Worm (Caenorhabditis elegans) whole organism, late embryonic: Measurements from ENCODE around the gene T05H10.8.

Source experiments
- C08G9.2 ChIP-seq: sonication (generic microtip); optimal IDR thresholded peaks from 2 replicates; lab custom pipeline; 2016; ENCODE audit warnings: mild to moderate bottlenecking, missing genetic modification characterization, moderate library complexity, missing compliant biosample characterization
- F13H6.1 ChIP-seq: sonication (generic microtip); optimal IDR thresholded peaks from 2 replicates; lab custom pipeline; 2016; ENCODE audit warnings: missing genetic modification characterization, missing compliant biosample characterization
- Y22D7AL.16 ChIP-seq: sonication (generic microtip); optimal IDR thresholded peaks from 2 replicates; lab custom pipeline; 2016; ENCODE audit warnings: missing genetic modification characterization, missing compliant biosample characterization
- ceh-14 ChIP-seq: sonication (generic microtip); optimal IDR thresholded peaks from 2 replicates; lab custom pipeline; 2016; ENCODE audit warnings: missing genotype, missing genetic modification characterization, missing compliant biosample characterization
- ceh-18 ChIP-seq: sonication (generic microtip); optimal IDR thresholded peaks from 2 replicates; lab custom pipeline; 2016; ENCODE audit warnings: missing genetic modification characterization, missing compliant biosample characterization
- ceh-24 ChIP-seq: sonication (generic microtip); optimal IDR thresholded peaks from 2 replicates; lab custom pipeline; 2016; ENCODE audit warnings: mild to moderate bottlenecking, missing genetic modification characterization, missing compliant biosample characterization
- ceh-30 ChIP-seq: fragments of 150-350 bp; optimal IDR thresholded peaks from 2 replicates; lab custom pipeline; 2014; ENCODE audit warnings: missing biosample characterization, missing genetic modification characterization
- ceh-31 ChIP-seq: sonication (generic microtip); optimal IDR thresholded peaks from 2 replicates; lab custom pipeline; 2016; ENCODE audit warnings: missing genetic modification characterization, missing compliant biosample characterization
- ceh-45 ChIP-seq: fragments of 200-800 bp; sonication (Bioruptor generic); IDR thresholded peaks from 2 replicates; pipeline ENCODE4 v1.3.6; 2022; ENCODE audit warnings: missing genetic modification reagents, missing genetic modification characterization, missing compliant biosample characterization
- ceh-48 ChIP-seq: sonication (generic microtip); optimal IDR thresholded peaks from 2 replicates; lab custom pipeline; 2016; ENCODE audit warnings: missing genetic modification characterization, inconsistent platforms, missing compliant biosample characterization
- ceh-9 ChIP-seq: sonication (generic microtip); optimal IDR thresholded peaks from 2 replicates; lab custom pipeline; 2016; ENCODE audit warnings: mild to moderate bottlenecking, missing genetic modification characterization, inconsistent platforms, missing compliant biosample characterization
- dve-1 ChIP-seq: sonication (generic microtip); optimal IDR thresholded peaks from 2 replicates; lab custom pipeline; 2017; ENCODE audit warnings: antibody characterized with exemption, mild to moderate bottlenecking, missing genetic modification characterization, missing compliant biosample characterization
- elt-4 ChIP-seq: sonication (generic microtip); optimal IDR thresholded peaks from 2 replicates; lab custom pipeline; 2016; ENCODE audit warnings: missing genetic modification characterization, missing compliant biosample characterization
- hlh-15 ChIP-seq: sonication (generic microtip); optimal IDR thresholded peaks from 2 replicates; lab custom pipeline; 2016; ENCODE audit warnings: missing genetic modification characterization, missing compliant biosample characterization
- hlh-30 ChIP-seq: sonication (generic microtip); optimal IDR thresholded peaks from 2 replicates; lab custom pipeline; 2017; ENCODE audit warnings: antibody characterized with exemption, missing genetic modification characterization, missing compliant biosample characterization; ENCODE audit not compliant: insufficient read depth
- hlh-6 ChIP-seq: sonication (generic microtip); optimal IDR thresholded peaks from 2 replicates; lab custom pipeline; 2016; ENCODE audit warnings: missing genotype, missing genetic modification characterization, missing compliant biosample characterization
- hlh-8 ChIP-seq: sonication (generic microtip); optimal IDR thresholded peaks from 2 replicates; lab custom pipeline; 2016; ENCODE audit warnings: missing genotype, missing genetic modification characterization, missing compliant biosample characterization
- lin-11 ChIP-seq: fragments of 200-800 bp; sonication (Bioruptor generic); optimal IDR thresholded peaks from 2 replicates; lab custom pipeline; 2018; ENCODE audit warnings: mild to moderate bottlenecking, missing genetic modification characterization, missing compliant biosample characterization
- nhr-232 ChIP-seq: sonication (generic microtip); optimal IDR thresholded peaks from 2 replicates; lab custom pipeline; 2016; ENCODE audit warnings: missing genetic modification characterization, missing compliant biosample characterization
- pag-3 ChIP-seq: sonication (generic microtip); optimal IDR thresholded peaks from 2 replicates; lab custom pipeline; 2016; ENCODE audit warnings: missing compliant biosample characterization, missing genetic modification characterization, borderline replicate concordance
- pat-9 ChIP-seq: fragments of 200-800 bp; sonication (Bioruptor generic); optimal IDR thresholded peaks from 2 replicates; lab custom pipeline; 2018; ENCODE audit warnings: mild to moderate bottlenecking, missing genetic modification characterization, moderate library complexity, missing compliant biosample characterization
- pax-1 ChIP-seq: fragments of 150-350 bp; optimal IDR thresholded peaks from 2 replicates; lab custom pipeline; 2014; ENCODE audit warnings: missing biosample characterization, missing genetic modification characterization
- pha-2 ChIP-seq: sonication (generic microtip); optimal IDR thresholded peaks from 2 replicates; lab custom pipeline; 2017; ENCODE audit warnings: mild to moderate bottlenecking, missing genetic modification characterization, missing compliant biosample characterization
- pros-1 ChIP-seq: fragments of 150-350 bp; optimal IDR thresholded peaks from 2 replicates; lab custom pipeline; 2014; ENCODE audit warnings: missing biosample characterization, missing genetic modification reagents, missing genetic modification characterization
- rnt-1 ChIP-seq: sonication (generic microtip); optimal IDR thresholded peaks from 2 replicates; lab custom pipeline; 2016; ENCODE audit warnings: missing genetic modification characterization, missing compliant biosample characterization
- syd-9 ChIP-seq: sonication (generic microtip); optimal IDR thresholded peaks from 2 replicates; lab custom pipeline; 2016; ENCODE audit warnings: mild to moderate bottlenecking, missing genetic modification characterization, moderate library complexity, missing compliant biosample characterization
- tbx-7 ChIP-seq: sonication (generic microtip); optimal IDR thresholded peaks from 2 replicates; lab custom pipeline; 2016; ENCODE audit warnings: missing genotype, missing genetic modification characterization, missing compliant biosample characterization
- ttx-3 ChIP-seq: sonication (generic microtip); optimal IDR thresholded peaks from 2 replicates; lab custom pipeline; 2016; ENCODE audit warnings: missing genetic modification reagents, missing genetic modification characterization, missing compliant biosample characterization
- unc-42 ChIP-seq: sonication (generic microtip); optimal IDR thresholded peaks from 2 replicates; lab custom pipeline; 2016; ENCODE audit warnings: missing genotype, missing genetic modification characterization, missing compliant biosample characterization
- unc-55 ChIP-seq: sonication (generic microtip); optimal IDR thresholded peaks from 2 replicates; lab custom pipeline; 2017; ENCODE audit warnings: missing biosample characterization, missing genetic modification reagents, missing genetic modification characterization
- unc-86 ChIP-seq: sonication (generic microtip); optimal IDR thresholded peaks from 2 replicates; lab custom pipeline; 2016; ENCODE audit warnings: missing genetic modification characterization, missing compliant biosample characterization
- ztf-16 ChIP-seq: sonication (generic microtip); optimal IDR thresholded peaks from 2 replicates; lab custom pipeline; 2017; ENCODE audit warnings: missing genetic modification characterization, missing compliant biosample characterization

Gene T05H10.8

DNA sequence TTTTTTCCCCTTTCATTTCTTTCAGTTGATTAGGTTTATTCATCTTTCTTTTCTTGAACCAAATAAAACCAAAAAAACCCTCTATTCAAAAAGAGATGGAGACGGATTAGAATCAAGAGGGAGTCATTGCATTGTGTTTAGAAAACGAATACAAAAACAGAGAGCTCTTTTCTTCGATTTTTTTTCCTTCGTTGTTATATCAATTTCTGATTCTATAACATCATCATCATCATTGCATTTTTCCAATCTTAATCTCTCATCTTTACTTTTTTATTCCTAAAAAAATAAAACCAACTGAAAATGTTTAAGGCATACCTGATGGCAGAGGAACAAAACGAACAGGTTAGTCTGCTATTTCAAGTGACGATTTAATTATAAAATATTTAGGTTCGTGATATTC, at the start of gene T05H10.8:
T05H10.8 (plus strand) TSS at position 301 of the 400 bp plus-strand sequence.
- TF ChIP-seq Y22D7AL.16 (tag; lab: Kevin White, UChicago) (no peak), pax-1 (tag; lab: Kevin White, UChicago) (no peak), ceh-9 (tag; lab: Kevin White, UChicago) (no peak)
- TF ChIP-seq, all 69 proteins: peak for 0

DNA sequence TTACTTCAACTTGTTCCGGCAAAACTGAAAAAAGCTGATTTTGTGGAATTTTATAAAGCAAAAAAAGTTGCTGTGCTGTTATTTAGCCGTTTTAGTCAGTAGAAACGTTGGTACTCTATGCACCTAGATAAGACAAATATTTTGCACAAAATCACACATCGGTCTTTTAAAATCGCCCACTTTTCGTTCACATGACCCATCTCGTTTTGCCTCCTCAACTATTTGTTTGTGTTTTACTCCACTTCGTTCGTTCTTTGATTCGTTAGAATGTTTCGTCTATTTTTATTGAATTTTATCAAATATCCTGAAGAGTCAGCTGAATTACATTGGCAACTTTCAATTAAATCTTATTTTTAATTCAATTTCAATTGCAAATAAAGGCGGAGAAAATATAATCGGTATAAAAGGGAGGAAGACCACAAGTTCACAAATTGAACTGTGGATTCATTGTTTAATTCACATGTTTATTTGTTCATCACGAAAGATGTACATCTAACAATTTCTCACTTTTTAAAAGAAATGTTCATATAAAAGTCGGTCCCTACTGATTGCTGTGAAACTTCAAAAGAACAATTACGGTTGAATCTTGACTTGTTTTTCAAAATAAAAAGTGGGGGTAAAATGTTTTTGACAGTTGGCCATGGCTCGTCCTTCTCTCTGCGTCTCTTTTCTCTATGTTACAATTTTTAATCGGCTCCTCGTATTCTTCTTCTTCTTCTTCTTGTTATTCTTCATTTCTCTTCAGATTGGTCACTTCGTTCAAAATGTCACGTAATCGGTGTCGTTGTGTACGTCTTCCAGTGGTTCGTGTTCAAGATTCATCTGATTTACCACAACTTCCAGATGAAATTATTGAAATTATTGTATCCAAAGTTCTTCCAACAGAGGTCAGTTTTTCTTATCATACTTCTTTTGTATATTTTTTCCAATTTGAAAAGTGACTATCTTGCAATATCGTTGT, 46.5 kb upstream of the T05H10.8 start, which contains the start of gene DH11.2:
DH11.2 (plus strand) TSS at position 746 of the 961 bp plus-strand sequence.
- TF ChIP-seq ceh-14 (tag; lab: Kevin White, UChicago) = no peak
- no peak for TF ChIP-seq syd-9 (tag; lab: Kevin White, UChicago)
- no peak for TF ChIP-seq rnt-1 (tag; lab: Kevin White, UChicago)
- no peak for TF ChIP-seq ceh-31 (tag; lab: Kevin White, UChicago)
- no peak for TF ChIP-seq hlh-15 (tag; lab: Kevin White, UChicago)
- no peak for TF ChIP-seq Y22D7AL.16 (tag; lab: Kevin White, UChicago)
- no peak for TF ChIP-seq ttx-3 (tag; lab: Kevin White, UChicago)
- TF ChIP-seq nhr-232 (tag; lab: Kevin White, UChicago) = no peak

DNA sequence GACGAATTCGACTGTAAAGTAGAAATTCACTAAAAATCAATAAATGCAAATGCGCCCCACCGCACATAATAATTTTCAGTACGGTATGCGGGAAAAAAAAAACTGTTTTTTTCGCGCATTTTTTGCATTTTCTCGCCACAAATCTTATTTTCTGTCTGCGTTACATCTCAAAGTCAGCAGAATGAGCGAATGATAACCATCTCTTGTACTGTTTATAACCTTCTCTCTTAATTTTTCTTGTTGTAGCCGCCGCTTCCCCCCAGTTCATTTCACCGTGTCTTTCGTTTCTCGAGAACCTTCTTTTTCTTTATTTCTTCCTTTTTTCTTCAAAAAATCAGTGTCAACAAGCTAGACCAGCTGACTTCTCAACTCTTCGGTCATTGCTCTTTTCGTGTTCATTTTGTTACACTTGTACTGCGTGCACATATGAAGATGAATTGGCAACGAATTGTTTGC, 43.4 kb upstream of the T05H10.8 start:
- TF ChIP-seq C08G9.2 (tag; lab: Kevin White, UChicago) (no peak), pha-2 (tag; lab: Kevin White, UChicago) (no peak), hlh-8 (tag; lab: Kevin White, UChicago) (no peak), pag-3 (tag; lab: Kevin White, UChicago) (no peak), F13H6.1 (no peak), dve-1 (no peak), ceh-30 (no peak)

DNA sequence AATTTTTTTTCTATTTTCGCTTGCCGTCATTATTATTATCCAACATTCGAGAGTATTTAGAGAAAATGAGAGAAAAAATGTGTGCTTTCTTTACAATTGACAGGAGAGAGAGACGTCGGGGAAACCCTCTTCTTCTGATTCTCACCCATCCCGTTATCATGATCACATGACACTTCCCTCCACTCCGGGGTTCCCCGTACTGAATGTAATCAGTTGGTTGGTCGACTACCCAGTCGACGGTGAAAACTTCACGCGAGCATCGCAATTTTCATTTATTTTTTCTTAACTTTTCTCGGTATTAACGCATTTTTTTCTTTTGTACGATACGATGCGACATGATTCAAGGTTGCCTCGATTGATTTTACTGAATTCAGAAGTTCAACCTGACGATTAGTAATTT, 42.7 kb upstream of the T05H10.8 start:
- peak; percentile 69 for TF ChIP-seq hlh-30 (tag; lab: Kevin White, UChicago)
- TF ChIP-seq ztf-16 (tag; lab: Kevin White, UChicago) = no peak

DNA sequence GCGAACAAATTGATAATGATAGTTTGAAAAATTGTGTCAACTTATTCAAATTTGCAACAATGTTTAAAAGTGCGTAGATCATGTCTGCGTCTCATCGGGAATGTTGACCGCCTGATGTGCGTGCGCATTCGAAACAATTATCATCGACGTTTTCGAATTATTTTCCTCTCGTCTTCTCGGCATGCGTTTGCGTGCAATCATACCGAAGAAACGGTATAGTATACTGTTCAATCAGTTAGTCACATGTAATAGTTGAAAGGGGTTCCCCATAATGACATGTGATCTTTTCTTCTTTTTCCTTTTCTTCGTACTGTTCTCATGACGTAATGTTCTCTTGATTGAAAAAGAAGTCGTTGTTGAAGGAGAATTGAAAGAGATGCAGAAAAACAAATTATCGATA, 42.1 kb upstream of the T05H10.8 start:
- TF ChIP-seq hlh-30 (tag; lab: Kevin White, UChicago) = peak; percentile 78
- no peak for TF ChIP-seq hlh-15 (tag; lab: Kevin White, UChicago)

DNA sequence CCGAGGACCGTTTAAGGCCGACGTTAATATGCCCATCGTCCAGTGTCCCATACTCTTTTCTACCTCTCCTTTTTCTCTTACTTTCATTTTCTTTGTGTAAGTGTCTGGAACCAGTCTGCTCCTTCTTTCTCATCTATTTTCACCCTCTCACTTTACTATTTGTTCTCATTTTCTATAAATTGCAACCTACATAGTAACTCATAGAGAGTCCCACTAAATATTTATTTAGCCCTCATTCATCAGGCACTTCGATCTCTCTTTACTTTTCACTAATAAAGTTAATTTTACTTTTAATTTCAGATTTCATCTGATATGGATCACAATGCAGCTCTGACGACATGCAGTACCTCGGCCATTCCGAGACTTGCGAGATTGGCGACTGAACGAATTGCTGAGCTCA, 41.5 kb upstream of the T05H10.8 start, which contains the start of gene zyg-11:
zyg-11 (plus strand) TSS at position 301 of the 400 bp plus-strand sequence.
- no peak for TF ChIP-seq ceh-30
- no peak for TF ChIP-seq lin-11
- no peak for TF ChIP-seq ceh-45
- TF ChIP-seq pax-1 (tag; lab: Kevin White, UChicago) = no peak
- TF ChIP-seq nhr-232 (tag; lab: Kevin White, UChicago) = no peak
- no peak for TF ChIP-seq tbx-7 (tag; lab: Kevin White, UChicago)
- no peak for TF ChIP-seq pat-9

DNA sequence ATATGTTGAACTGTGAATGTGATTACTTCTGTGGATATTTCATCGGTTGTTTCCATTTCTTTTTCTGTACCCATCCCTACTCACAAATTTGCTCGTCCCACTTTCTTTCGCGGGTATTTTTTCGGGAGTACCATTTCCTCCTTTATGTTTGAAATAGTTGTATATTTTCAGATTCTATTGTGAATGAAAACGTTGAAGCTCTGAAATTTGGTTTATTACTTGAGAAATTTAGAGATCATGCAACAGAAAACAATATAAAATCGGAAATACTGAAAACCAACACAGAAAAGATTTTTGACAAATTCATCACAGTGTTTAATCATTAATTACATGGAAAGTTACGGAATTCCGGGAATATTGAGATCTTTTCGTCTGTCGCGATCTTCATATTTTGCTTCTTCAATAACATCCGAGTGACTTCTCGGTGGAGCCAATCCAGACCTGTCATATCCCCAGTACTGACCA, 38.3 kb upstream of the T05H10.8 start:
- no peak for TF ChIP-seq pax-1 (tag; lab: Kevin White, UChicago)
- TF ChIP-seq unc-86 (tag; lab: Kevin White, UChicago) = no peak
- TF ChIP-seq hlh-6 (tag; lab: Kevin White, UChicago) = no peak
- no peak for TF ChIP-seq elt-4
- no peak for TF ChIP-seq unc-42 (tag; lab: Kevin White, UChicago)
- no peak for TF ChIP-seq ceh-18 (tag; lab: Kevin White, UChicago)
- no peak for TF ChIP-seq pros-1 (tag; lab: Kevin White, UChicago)
- no peak for TF ChIP-seq hlh-8 (tag; lab: Kevin White, UChicago)
- no peak for TF ChIP-seq ceh-48 (tag; lab: Kevin White, UChicago)
- no peak for TF ChIP-seq ceh-24 (tag; lab: Kevin White, UChicago)
- no peak for TF ChIP-seq unc-55 (GFP tag; lab: Kevin White, UChicago)
- TF ChIP-seq, all 69 proteins: peak for 0
